Fruit fly (Drosophila melanogaster) whole organism, adult: ENCODE data around the gene NT1.

Experiments used
- CG11617 ChIP-seq: fragments of 200-800 bp; sonication (Bioruptor generic); optimal IDR thresholded peaks from 2 replicates; lab custom pipeline; 2017; ENCODE audit warnings: mild to moderate bottlenecking, missing biosample characterization, missing genetic modification reagents, missing genetic modification characterization
- CG12768 ChIP-seq: fragments of 200-800 bp; sonication (Bioruptor generic); optimal IDR thresholded peaks from 2 replicates; lab custom pipeline; 2017; ENCODE audit warnings: missing biosample characterization, missing genetic modification characterization, mild to moderate bottlenecking, moderate library complexity, missing genetic modification reagents
- CG1620 ChIP-seq: fragments of 200-800 bp; sonication (Bioruptor generic); optimal IDR thresholded peaks from 2 replicates; lab custom pipeline; 2016; ENCODE audit warnings: missing biosample characterization, missing genetic modification characterization
- CG5204 ChIP-seq: fragments of 200-800 bp; sonication (Bioruptor generic); optimal IDR thresholded peaks from 2 replicates; lab custom pipeline; 2016; ENCODE audit warnings: missing biosample characterization, missing genetic modification characterization
- CG7101 ChIP-seq: fragments of 200-800 bp; sonication (Bioruptor generic); optimal IDR thresholded peaks from 2 replicates; lab custom pipeline; 2018; ENCODE audit warnings: missing biosample characterization, mild to moderate bottlenecking, missing genetic modification characterization, moderate library complexity
- Crg-1 ChIP-seq: fragments of 200-800 bp; sonication (Bioruptor generic); optimal IDR thresholded peaks from 2 replicates; lab custom pipeline; 2016; ENCODE audit warnings: missing biosample characterization, missing genetic modification characterization
- Hr96 ChIP-seq: fragments of 200-800 bp; sonication (Bioruptor generic); optimal IDR thresholded peaks from 2 replicates; lab custom pipeline; 2016; ENCODE audit warnings: missing biosample characterization, missing genetic modification characterization
- Mnt ChIP-seq: fragments of 200-800 bp; sonication (Bioruptor generic); optimal IDR thresholded peaks from 2 replicates; lab custom pipeline; 2016; ENCODE audit warnings: missing biosample characterization, mild to moderate bottlenecking, missing genetic modification characterization
- bab1 ChIP-seq: fragments of 200-800 bp; sonication (Bioruptor generic); optimal IDR thresholded peaks from 3 replicates; lab custom pipeline; 2019; ENCODE audit warnings: missing biosample characterization, mild to moderate bottlenecking, missing genetic modification characterization, moderate library complexity
- cnc ChIP-seq, 2 experiments: fragments of >200 bp; optimal IDR thresholded peaks; 2 replicates each; lab custom pipeline; 2017
- kay ChIP-seq: fragments of 200-800 bp; sonication (Bioruptor generic); peaks from one replicate; lab custom pipeline; 2016; ENCODE audit warnings: missing biosample characterization, missing genetic modification characterization, borderline replicate concordance
- ovo ChIP-seq: fragments of 200-800 bp; sonication (Bioruptor generic); optimal IDR thresholded peaks from 2 replicates; lab custom pipeline; 2016; ENCODE audit warnings: missing biosample characterization, missing genetic modification characterization
- pad ChIP-seq: fragments of 200-800 bp; sonication (Bioruptor generic); optimal IDR thresholded peaks from 3 replicates; lab custom pipeline; 2017; ENCODE audit warnings: missing biosample characterization, missing genetic modification characterization, mild to moderate bottlenecking, moderate library complexity, missing genetic modification reagents
- toe ChIP-seq: fragments of 200-800 bp; sonication (Bioruptor generic); optimal IDR thresholded peaks from 2 replicates; lab custom pipeline; 2016; ENCODE audit warnings: missing biosample characterization, missing genetic modification characterization

- no peak for TF ChIP-seq ovo
- no peak for TF ChIP-seq cnc (optimal IDR thresholded peaks at IDR 0.05; lab: Kevin White, UChicago)
- no peak for TF ChIP-seq pad (GFP tag; lab: Kevin White, UChicago)
- no peak for TF ChIP-seq Mnt (GFP tag; lab: Kevin White, UChicago)
- TF ChIP-seq kay, result no peak
- no peak for TF ChIP-seq CG12768 (GFP tag; lab: Kevin White, UChicago)
- TF ChIP-seq Hr96 (GFP tag; lab: Kevin White, UChicago), result no peak
- no peak for TF ChIP-seq bab1 (GFP tag; lab: Kevin White, UChicago)
- TF ChIP-seq CG7101, result no peak
- no peak for TF ChIP-seq toe (GFP tag; lab: Kevin White, UChicago)
- no peak for TF ChIP-seq CG11617 (GFP tag; lab: Kevin White, UChicago)
- no peak for TF ChIP-seq Crg-1 (GFP tag; lab: Kevin White, UChicago)
- TF ChIP-seq CG5204 (GFP tag; lab: Kevin White, UChicago), result no peak
- TF ChIP-seq CG1620, result no peak
Measured at dm6 chr3L:4555787-4556186, 47.6 kb upstream of the NT1 start, which contains the start of gene CG42540.
